Worm (Caenorhabditis elegans) whole organism, L2 larva: Measurements from ENCODE around the gene str-193.

Experiments used
- C34F6.9 ChIP-seq: fragments of 150-350 bp; optimal IDR thresholded peaks from 2 replicates; lab custom pipeline; 2014; ENCODE audit warnings: missing biosample characterization, missing genetic modification characterization
- F13H6.1 ChIP-seq: sonication (generic microtip); optimal IDR thresholded peaks from 2 replicates; lab custom pipeline; 2016; ENCODE audit warnings: missing genetic modification characterization, missing compliant biosample characterization
- R02D3.7 ChIP-seq: fragments of 150-350 bp; optimal IDR thresholded peaks from 2 replicates; lab custom pipeline; 2014; ENCODE audit warnings: missing biosample characterization, missing genetic modification characterization
- ZK546.5 ChIP-seq: sonication (generic microtip); optimal IDR thresholded peaks from 2 replicates; lab custom pipeline; 2017; ENCODE audit warnings: missing biosample characterization, missing genetic modification characterization
- alr-1 ChIP-seq: fragments of 150-350 bp; optimal IDR thresholded peaks from 2 replicates; lab custom pipeline; 2014; ENCODE audit warnings: missing biosample characterization, missing genetic modification characterization
- aly-2 ChIP-seq: fragments of 150-350 bp; optimal IDR thresholded peaks from 2 replicates; lab custom pipeline; 2014; ENCODE audit warnings: missing biosample characterization, missing genetic modification characterization
- ama-1 ChIP-seq: fragments of 150-350 bp; optimal IDR thresholded peaks from 2 replicates; lab custom pipeline; 2018; ENCODE audit warnings: inconsistent platforms
- blmp-1 ChIP-seq: sonication (generic microtip); optimal IDR thresholded peaks from 2 replicates; lab custom pipeline; 2017; ENCODE audit warnings: missing genetic modification characterization, mild to moderate bottlenecking, missing compliant biosample characterization, antibody characterized with exemption, moderate library complexity; ENCODE audit not compliant: insufficient read depth
- ceh-16 ChIP-seq: fragments of 150-350 bp; optimal IDR thresholded peaks from 2 replicates; lab custom pipeline; 2014; ENCODE audit warnings: missing biosample characterization, missing genetic modification characterization
- ceh-82 ChIP-seq: fragments of 150-350 bp; optimal IDR thresholded peaks from 2 replicates; lab custom pipeline; 2014; ENCODE audit warnings: missing biosample characterization, missing genetic modification characterization
- dmd-4 ChIP-seq: sonication (generic microtip); optimal IDR thresholded peaks from 2 replicates; lab custom pipeline; 2017; ENCODE audit warnings: missing biosample characterization, missing genetic modification characterization
- fos-1 ChIP-seq: fragments of 150-350 bp; optimal IDR thresholded peaks from 2 replicates; lab custom pipeline; 2014; ENCODE audit warnings: missing biosample characterization, missing genetic modification characterization
- gmeb-1 ChIP-seq: fragments of 150-350 bp; optimal IDR thresholded peaks from 2 replicates; lab custom pipeline; 2014; ENCODE audit warnings: missing biosample characterization, missing genetic modification characterization
- lin-39 ChIP-seq: fragments of 150-350 bp; optimal IDR thresholded peaks from 2 replicates; lab custom pipeline; 2014; ENCODE audit warnings: missing biosample characterization, missing genetic modification reagents, missing genetic modification characterization
- lsy-2 ChIP-seq, 2 experiments: fragments of 150-350 bp in 1 of 2; sonication (generic microtip) in 1 of 2; optimal IDR thresholded peaks; 2 replicates each; lab custom pipeline; 2014 to 2017; ENCODE audit warnings: missing biosample characterization in 2 of 2, missing genetic modification characterization in 2 of 2
- mbf-1 ChIP-seq: sonication (generic microtip); optimal IDR thresholded peaks from 2 replicates; lab custom pipeline; 2017; ENCODE audit warnings: missing biosample characterization, missing genetic modification characterization
- mdl-1 ChIP-seq, 2 experiments: fragments of 150-350 bp in 1 of 2; sonication (generic microtip) in 1 of 2; optimal IDR thresholded peaks; 2 replicates each; lab custom pipeline; 2017; ENCODE audit warnings: missing biosample characterization in 2 of 2, missing genetic modification characterization in 2 of 2
- nhr-10 ChIP-seq: sonication (generic microtip); optimal IDR thresholded peaks from 2 replicates; lab custom pipeline; 2017; ENCODE audit warnings: missing biosample characterization, missing genetic modification characterization
- nhr-11 ChIP-seq: fragments of 150-350 bp; optimal IDR thresholded peaks from 2 replicates; lab custom pipeline; 2014; ENCODE audit warnings: missing biosample characterization, missing genetic modification characterization
- nhr-12 ChIP-seq: fragments of 150-350 bp; optimal IDR thresholded peaks from 2 replicates; lab custom pipeline; 2014; ENCODE audit warnings: missing biosample characterization, missing genetic modification characterization
- nhr-129 ChIP-seq: fragments of 150-350 bp; optimal IDR thresholded peaks from 2 replicates; lab custom pipeline; 2014; ENCODE audit warnings: missing biosample characterization, missing genetic modification characterization
- nhr-21 ChIP-seq: fragments of 150-350 bp; optimal IDR thresholded peaks from 2 replicates; lab custom pipeline; 2014; ENCODE audit warnings: missing biosample characterization, missing genetic modification characterization
- nhr-23 ChIP-seq: fragments of 150-350 bp; optimal IDR thresholded peaks from 2 replicates; lab custom pipeline; 2014; ENCODE audit warnings: missing biosample characterization, missing genetic modification reagents, missing genetic modification characterization
- nhr-237 ChIP-seq: fragments of 150-350 bp; optimal IDR thresholded peaks from 2 replicates; lab custom pipeline; 2014; ENCODE audit warnings: missing biosample characterization, missing genetic modification characterization
- nhr-25 ChIP-seq: fragments of 150-350 bp; sonication (generic microtip); optimal IDR thresholded peaks from 3 replicates; lab custom pipeline; 2014; ENCODE audit warnings: missing biosample characterization, missing genetic modification characterization
- nhr-6 ChIP-seq: fragments of 150-350 bp; optimal IDR thresholded peaks from 2 replicates; lab custom pipeline; 2014; ENCODE audit warnings: missing biosample characterization, missing genetic modification characterization
- nhr-77 ChIP-seq: fragments of 150-350 bp; optimal IDR thresholded peaks from 2 replicates; lab custom pipeline; 2014; ENCODE audit warnings: missing biosample characterization, missing genetic modification characterization
- peb-1 ChIP-seq: fragments of 150-350 bp; optimal IDR thresholded peaks from 2 replicates; lab custom pipeline; 2014; ENCODE audit warnings: missing biosample characterization, missing genetic modification characterization
- sem-4 ChIP-seq: fragments of 150-350 bp; optimal IDR thresholded peaks from 2 replicates; lab custom pipeline; 2014; ENCODE audit warnings: missing biosample characterization, missing genetic modification reagents, missing genetic modification characterization
- skn-1 ChIP-seq: sonication (generic microtip); optimal IDR thresholded peaks from 2 replicates; lab custom pipeline; 2017; ENCODE audit warnings: missing biosample characterization, missing genetic modification characterization
- sma-3 ChIP-seq: sonication (generic microtip); optimal IDR thresholded peaks from 2 replicates; lab custom pipeline; 2016; ENCODE audit warnings: missing genetic modification reagents, missing genetic modification characterization, missing compliant biosample characterization
- sma-9 ChIP-seq, 2 experiments: fragments of 150-350 bp in 1 of 2; sonication (generic microtip) in 1 of 2; optimal IDR thresholded peaks; 2 replicates each; lab custom pipeline; 2014 to 2016; ENCODE audit warnings: missing genetic modification characterization in 2 of 2, mild to moderate bottlenecking in 1 of 2, missing biosample characterization in 1 of 2, missing compliant biosample characterization in 1 of 2, missing genetic modification reagents in 1 of 2, moderate library complexity in 1 of 2
- snpc-4 ChIP-seq: fragments of 150-350 bp; optimal IDR thresholded peaks from 2 replicates; lab custom pipeline; 2014; ENCODE audit warnings: missing biosample characterization, missing genetic modification characterization
- unc-39 ChIP-seq: fragments of 150-350 bp; optimal IDR thresholded peaks from 2 replicates; lab custom pipeline; 2014; ENCODE audit warnings: missing biosample characterization, missing genetic modification characterization
- unc-62 ChIP-seq: fragments of 150-350 bp; optimal IDR thresholded peaks from 2 replicates; lab custom pipeline; 2014; ENCODE audit warnings: missing biosample characterization, missing genetic modification reagents, missing genetic modification characterization
- ztf-1 ChIP-seq: fragments of 200-800 bp; sonication (Bioruptor generic); conservative IDR thresholded peaks from 2 replicates; pipeline ENCODE4 v1.3.6; 2022; ENCODE audit warnings: missing genetic modification characterization, missing compliant biosample characterization
- ztf-4 ChIP-seq: fragments of 150-350 bp; optimal IDR thresholded peaks from 2 replicates; lab custom pipeline; 2014; ENCODE audit warnings: missing biosample characterization, missing genetic modification characterization

The str-193 gene

ce11 chrV:9841376-9841775 is 19.8 kb upstream of the str-193 start, which contains the start of gene sru-36:
sru-36 (plus strand) TSS chrV:9841676.
- TF ChIP-seq sma-3 (GFP tag; lab: Kevin White, UChicago), result no peak
- no peak for TF ChIP-seq nhr-237 (tag; lab: Kevin White, UChicago)
- no peak for TF ChIP-seq alr-1
- no peak for TF ChIP-seq nhr-11 (tag; lab: Kevin White, UChicago)

- TF ChIP-seq nhr-21 (tag; lab: Kevin White, UChicago), result no peak
- no peak for TF ChIP-seq nhr-77
- TF ChIP-seq ama-1, result no peak
- TF ChIP-seq snpc-4 (tag; lab: Kevin White, UChicago), result no peak
- no peak for TF ChIP-seq C34F6.9 (tag; lab: Kevin White, UChicago)
- TF ChIP-seq blmp-1, result no peak
- no peak for TF ChIP-seq peb-1 (tag; lab: Kevin White, UChicago)
- TF ChIP-seq sma-9 (GFP tag; optimal IDR thresholded peaks at IDR 0.05; lab: Kevin White, UChicago), result no peak
- no peak for TF ChIP-seq sma-9 (tag; optimal IDR thresholded peaks at IDR 0.05; lab: Kevin White, UChicago)
- TF ChIP-seq ztf-1 (GFP tag; lab: Robert Waterston, UW), result no peak
- no peak for TF ChIP-seq sem-4 (tag; lab: Kevin White, UChicago)
- TF ChIP-seq mbf-1 (tag; lab: Kevin White, UChicago), result no peak
- TF ChIP-seq ztf-4 (tag; lab: Kevin White, UChicago), result no peak
- no peak for TF ChIP-seq nhr-129
- no peak for TF ChIP-seq ceh-16
- TF ChIP-seq skn-1 (tag; lab: Kevin White, UChicago), result no peak
- no peak for TF ChIP-seq nhr-23
- TF ChIP-seq nhr-25 (tag; lab: Kevin White, UChicago), result no peak
- no peak for TF ChIP-seq ZK546.5 (tag; lab: Kevin White, UChicago)
- TF ChIP-seq lsy-2 (tag; optimal IDR thresholded peaks at IDR 0.05; lab: Kevin White, UChicago), result no peak
- TF ChIP-seq, all 48 proteins: peak for 0
These were observed 16.1 kb upstream of the str-193 start, which contains the start of gene srsx-21 for ce11 chrV:9837679-9838078. srsx-21 (plus strand) TSS chrV:9837979.

DNA sequence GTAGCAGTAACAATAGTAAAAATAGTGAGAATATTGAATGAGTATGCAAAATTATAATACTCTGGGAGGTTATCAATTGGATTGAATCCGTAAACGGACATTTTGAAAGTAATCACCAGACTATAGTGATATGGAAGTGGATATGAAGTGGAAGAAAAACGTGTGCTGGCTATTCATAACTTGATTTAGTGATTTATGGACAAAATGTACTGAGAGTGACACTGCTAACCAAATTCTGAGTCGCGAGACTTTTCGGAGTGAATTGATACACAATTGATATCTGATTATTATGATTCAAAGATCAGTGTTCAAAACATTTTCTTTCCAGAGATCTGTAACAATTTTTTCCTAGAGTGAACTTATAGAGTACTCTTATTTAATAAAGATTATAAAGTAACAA is 14.3 kb upstream of the str-193 start, which contains the start of gene sru-38:
sru-38 (minus strand) TSS at position 101 of the 400 bp plus-strand sequence.
- no peak for TF ChIP-seq unc-62 (GFP tag; lab: Kevin White, UChicago)
- TF ChIP-seq aly-2 (tag; lab: Kevin White, UChicago), result no peak
- TF ChIP-seq nhr-10 (tag; lab: Kevin White, UChicago), result no peak
- TF ChIP-seq, all 48 proteins: peak for 0

ce11 chrV:9833900-9834299 is 12.3 kb upstream of the str-193 start, which contains the start of gene sru-40:
sru-40 (minus strand) TSS chrV:9834000.
- TF ChIP-seq nhr-21 (tag; lab: Kevin White, UChicago) (no peak), C34F6.9 (tag; lab: Kevin White, UChicago) (no peak), nhr-11 (tag; lab: Kevin White, UChicago) (no peak), snpc-4 (tag; lab: Kevin White, UChicago) (no peak), dmd-4 (tag; lab: Kevin White, UChicago) (no peak), sem-4 (tag; lab: Kevin White, UChicago) (no peak), aly-2 (tag; lab: Kevin White, UChicago) (no peak), ceh-82 (tag; lab: Kevin White, UChicago) (no peak), gmeb-1 (no peak), unc-39 (tag; lab: Kevin White, UChicago) (no peak), unc-62 (GFP tag; lab: Kevin White, UChicago) (no peak), mdl-1 (tag; optimal IDR thresholded peaks at IDR 0.05; lab: Kevin White, UChicago) (no peak), sma-3 (GFP tag; lab: Kevin White, UChicago) (no peak), lin-39 (tag; lab: Kevin White, UChicago) (no peak), nhr-23 (no peak), ztf-1 (GFP tag; lab: Robert Waterston, UW) (no peak), skn-1 (tag; lab: Kevin White, UChicago) (no peak), F13H6.1 (no peak), fos-1 (tag; lab: Kevin White, UChicago) (no peak)

DNA sequence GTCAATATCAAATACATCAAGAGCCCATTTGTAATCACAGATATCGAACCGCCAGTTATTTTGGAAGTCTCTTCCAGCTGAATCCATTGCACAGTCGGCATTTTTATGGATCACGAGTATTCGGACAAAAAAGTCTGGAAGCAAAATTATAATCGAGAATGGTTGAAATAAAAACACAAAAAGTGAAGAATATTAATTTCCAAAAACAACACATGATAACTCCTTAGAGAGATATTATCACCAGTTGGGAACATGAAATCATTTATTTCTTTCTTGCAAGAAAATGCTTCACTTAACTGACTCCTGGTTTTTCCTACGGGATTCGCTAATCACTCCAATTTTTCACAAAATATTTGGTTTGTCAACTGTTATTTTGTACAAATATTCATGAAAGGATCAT is 2.5 kb upstream of the str-193 start, which contains the start of gene str-2:
str-2 (minus strand) TSS at position 101 of the 400 bp plus-strand sequence.
- TF ChIP-seq ZK546.5 (tag; lab: Kevin White, UChicago), result no peak
- no peak for TF ChIP-seq fos-1 (tag; lab: Kevin White, UChicago)
- no peak for TF ChIP-seq R02D3.7 (tag; lab: Kevin White, UChicago)
- TF ChIP-seq ceh-16, result no peak
- TF ChIP-seq alr-1, result no peak
- no peak for TF ChIP-seq nhr-6 (tag; lab: Kevin White, UChicago)
- no peak for TF ChIP-seq unc-62 (GFP tag; lab: Kevin White, UChicago)
- TF ChIP-seq blmp-1, result no peak
- TF ChIP-seq nhr-237 (tag; lab: Kevin White, UChicago), result no peak
- TF ChIP-seq nhr-21 (tag; lab: Kevin White, UChicago), result no peak
- TF ChIP-seq nhr-12 (tag; lab: Kevin White, UChicago), result no peak
- TF ChIP-seq ztf-1 (GFP tag; lab: Robert Waterston, UW), result no peak
- TF ChIP-seq nhr-77, result no peak
- TF ChIP-seq nhr-25 (tag; lab: Kevin White, UChicago), result no peak
- no peak for TF ChIP-seq sma-3 (GFP tag; lab: Kevin White, UChicago)
- TF ChIP-seq mdl-1 (tag; optimal IDR thresholded peaks at IDR 0.05; lab: Kevin White, UChicago), result no peak
